Fruit fly (Drosophila melanogaster) whole organism, embryonic: ENCODE data around the gene Mdh1.

Experiments
- CG10147 ChIP-seq: fragments of 200-800 bp; sonication (Bioruptor generic); optimal IDR thresholded peaks from 2 replicates; lab custom pipeline; 2019; ENCODE audit warnings: missing biosample characterization, mild to moderate bottlenecking, missing genetic modification characterization, moderate library complexity
- CG10267 ChIP-seq: fragments of 200-800 bp; sonication (Bioruptor generic); optimal IDR thresholded peaks from 2 replicates; lab custom pipeline; 2018; ENCODE audit warnings: missing biosample characterization, mild to moderate bottlenecking, missing genetic modification characterization, moderate library complexity
- CG11696 ChIP-seq: fragments of 200-800 bp; sonication (Bioruptor generic); IDR thresholded peaks from 2 replicates; pipeline ENCODE4 v1.3.6; 2022; ENCODE audit warnings: missing biosample characterization, missing genetic modification characterization
- CG1233 ChIP-seq: fragments of 200-800 bp; sonication (Bioruptor generic); optimal IDR thresholded peaks from 4 replicates; lab custom pipeline; 2018; ENCODE audit warnings: missing biosample characterization, mild to moderate bottlenecking, missing genetic modification characterization
- CG12769 ChIP-seq: fragments of 200-800 bp; sonication (Bioruptor generic); optimal IDR thresholded peaks from 2 replicates; lab custom pipeline; 2019; ENCODE audit warnings: missing biosample characterization, mild to moderate bottlenecking, missing genetic modification characterization, moderate library complexity
- CG13123 ChIP-seq: fragments of 200-800 bp; sonication (Bioruptor generic); optimal IDR thresholded peaks from 2 replicates; lab custom pipeline; 2016; ENCODE audit warnings: missing biosample characterization, missing genetic modification characterization
- CG13296 ChIP-seq: fragments of 200-800 bp; sonication (Bioruptor generic); optimal IDR thresholded peaks from 3 replicates; lab custom pipeline; 2018; ENCODE audit warnings: missing biosample characterization, mild to moderate bottlenecking, missing genetic modification characterization
- CG14965 ChIP-seq: fragments of 200-800 bp; sonication (Bioruptor generic); optimal IDR thresholded peaks from 2 replicates; lab custom pipeline; 2016; ENCODE audit warnings: missing biosample characterization, missing genetic modification characterization, borderline replicate concordance
- CG15696 ChIP-seq: fragments of 200-800 bp; sonication (Bioruptor generic); optimal IDR thresholded peaks from 2 replicates; lab custom pipeline; 2019; ENCODE audit warnings: missing biosample characterization, mild to moderate bottlenecking, missing genetic modification characterization, moderate library complexity
- CG16813 ChIP-seq: fragments of 200-800 bp; sonication (Bioruptor generic); IDR thresholded peaks from 3 replicates; pipeline ENCODE4 v1.3.6; 2022; ENCODE audit warnings: missing biosample characterization, missing genetic modification characterization; ENCODE audit not compliant: partially characterized antibody
- CG17829 ChIP-seq: fragments of 200-800 bp; optimal IDR thresholded peaks from 2 replicates; lab custom pipeline; 2019; ENCODE audit warnings: missing biosample characterization, mild to moderate bottlenecking, missing genetic modification characterization, moderate library complexity
- CG18619 ChIP-seq: fragments of 200-800 bp; sonication (Bioruptor generic); optimal IDR thresholded peaks from 3 replicates; lab custom pipeline; 2017; ENCODE audit warnings: missing biosample characterization, mild to moderate bottlenecking, missing genetic modification characterization
- CG2120 ChIP-seq: fragments of 200-800 bp; sonication (Bioruptor generic); optimal IDR thresholded peaks from 3 replicates; lab custom pipeline; 2016; ENCODE audit warnings: missing biosample characterization, missing genetic modification characterization
- CG2678 ChIP-seq: fragments of 200-800 bp; sonication (Bioruptor generic); optimal IDR thresholded peaks from 3 replicates; lab custom pipeline; 2019; ENCODE audit warnings: missing biosample characterization, mild to moderate bottlenecking, missing genetic modification characterization, moderate library complexity
- CG31441 ChIP-seq: fragments of 200-800 bp; sonication (Bioruptor generic); IDR thresholded peaks from 2 replicates; pipeline ENCODE4 v1.3.6; 2022; ENCODE audit warnings: missing biosample characterization, missing genetic modification characterization
- CG34422 ChIP-seq: fragments of 200-800 bp; sonication (Bioruptor generic); IDR thresholded peaks from 3 replicates; pipeline ENCODE4 v1.3.6; 2022; ENCODE audit warnings: missing biosample characterization, missing genetic modification characterization
- CG5245 ChIP-seq: fragments of 200-800 bp; sonication (Bioruptor generic); optimal IDR thresholded peaks from 3 replicates; lab custom pipeline; 2016; ENCODE audit warnings: missing biosample characterization, missing genetic modification characterization
- CG8388 ChIP-seq: fragments of 200-800 bp; sonication (Bioruptor generic); optimal IDR thresholded peaks from 2 replicates; lab custom pipeline; 2019; ENCODE audit warnings: missing biosample characterization, mild to moderate bottlenecking, missing genetic modification characterization, moderate library complexity
- D ChIP-seq, 2 experiments: fragments of 200-800 bp in 1 of 2; fragments of >200 bp in 1 of 2; sonication (Bioruptor generic) in 1 of 2; optimal IDR thresholded peaks; 2 replicates in 1 of 2; 3 replicates in 1 of 2; lab custom pipeline; 2017; ENCODE audit warnings: mild to moderate bottlenecking in 1 of 2, missing biosample characterization in 1 of 2, missing genetic modification characterization in 1 of 2, missing genetic modification reagents in 1 of 2
- D19B ChIP-seq: fragments of 200-800 bp; sonication (Bioruptor generic); optimal IDR thresholded peaks from 2 replicates; lab custom pipeline; 2017; ENCODE audit warnings: missing biosample characterization, mild to moderate bottlenecking, missing genetic modification characterization
- E2f1 ChIP-seq: fragments of 200-800 bp; sonication (Bioruptor generic); IDR thresholded peaks from 2 replicates; pipeline ENCODE4 v1.3.6; 2022; ENCODE audit warnings: missing biosample characterization, missing genetic modification characterization
- Eip74EF ChIP-seq, 2 experiments: fragments of 200-800 bp in 1 of 2; fragments of >200 bp in 1 of 2; sonication (Bioruptor generic) in 1 of 2; optimal IDR thresholded peaks; 2 replicates each; lab custom pipeline; 2017 to 2019; ENCODE audit warnings: missing biosample characterization in 2 of 2, missing genetic modification characterization in 2 of 2, mild to moderate bottlenecking in 1 of 2, moderate library complexity in 1 of 2
- HmgD ChIP-seq: fragments of 200-800 bp; sonication (Bioruptor generic); optimal IDR thresholded peaks from 3 replicates; lab custom pipeline; 2016; ENCODE audit warnings: missing biosample characterization, missing genetic modification characterization
- Hr39 ChIP-seq: fragments of >200 bp; optimal IDR thresholded peaks from 2 replicates; lab custom pipeline; 2017
- Max ChIP-seq: fragments of 200-800 bp; sonication (Bioruptor generic); optimal IDR thresholded peaks from 2 replicates; lab custom pipeline; 2016; ENCODE audit warnings: missing biosample characterization, mild to moderate bottlenecking, missing genetic modification characterization
- Meics ChIP-seq: fragments of 200-800 bp; sonication (Bioruptor generic); optimal IDR thresholded peaks from 2 replicates; lab custom pipeline; 2017; ENCODE audit warnings: missing biosample characterization, mild to moderate bottlenecking, missing genetic modification characterization
- Nf-YC ChIP-seq: fragments of 200-800 bp; optimal IDR thresholded peaks from 3 replicates; lab custom pipeline; 2019; ENCODE audit warnings: missing biosample characterization, mild to moderate bottlenecking, missing genetic modification characterization, moderate library complexity
- NfI ChIP-seq: fragments of 200-800 bp; sonication (Bioruptor generic); optimal IDR thresholded peaks from 3 replicates; lab custom pipeline; 2018; ENCODE audit warnings: missing biosample characterization, mild to moderate bottlenecking, missing genetic modification characterization, moderate library complexity
- Trl ChIP-seq, 3 experiments: fragments of >200 bp in 2 of 3; fragments of 200-800 bp in 1 of 3; sonication (Bioruptor generic) in 1 of 3; optimal IDR thresholded peaks; 2 replicates in 1 of 3; 3 replicates in 2 of 3; lab custom pipeline; 2016 to 2017; ENCODE audit warnings: missing biosample characterization in 1 of 3, missing genetic modification characterization in 1 of 3
- Vsx1 ChIP-seq: fragments of 200-800 bp; sonication (Bioruptor generic); optimal IDR thresholded peaks from 2 replicates; lab custom pipeline; 2017; ENCODE audit warnings: missing biosample characterization, mild to moderate bottlenecking, missing genetic modification characterization, missing genetic modification reagents
- al ChIP-seq: fragments of 200-800 bp; sonication (Bioruptor generic); IDR thresholded peaks from 2 replicates; pipeline ENCODE4 v1.3.6; 2022; ENCODE audit warnings: missing biosample characterization, missing genetic modification characterization
- bsh ChIP-seq, 2 experiments: fragments of 200-800 bp; sonication (Bioruptor generic); optimal IDR thresholded peaks; 2 replicates each; lab custom pipeline; 2017 to 2018; ENCODE audit warnings: mild to moderate bottlenecking in 2 of 2, missing biosample characterization in 2 of 2, missing genetic modification characterization in 2 of 2, moderate library complexity in 1 of 2
- cato ChIP-seq: fragments of 200-800 bp; sonication (Bioruptor generic); optimal IDR thresholded peaks from 2 replicates; lab custom pipeline; 2016; ENCODE audit warnings: missing biosample characterization, missing genetic modification characterization, borderline replicate concordance
- ewg ChIP-seq: fragments of 200-800 bp; sonication (Bioruptor generic); optimal IDR thresholded peaks from 3 replicates; lab custom pipeline; 2017; ENCODE audit warnings: mild to moderate bottlenecking, missing biosample characterization, missing genetic modification reagents, missing genetic modification characterization
- fd3F ChIP-seq: fragments of 200-800 bp; sonication (Bioruptor generic); optimal IDR thresholded peaks from 2 replicates; lab custom pipeline; 2018; ENCODE audit warnings: missing biosample characterization, mild to moderate bottlenecking, missing genetic modification characterization, moderate library complexity
- fd64A ChIP-seq: fragments of 200-800 bp; sonication (Bioruptor generic); optimal IDR thresholded peaks from 3 replicates; lab custom pipeline; 2018; ENCODE audit warnings: missing biosample characterization, mild to moderate bottlenecking, missing genetic modification characterization
- grau ChIP-seq: fragments of 200-800 bp; optimal IDR thresholded peaks from 3 replicates; lab custom pipeline; 2019; ENCODE audit warnings: missing biosample characterization, mild to moderate bottlenecking, missing genetic modification characterization, moderate library complexity
- kah ChIP-seq: fragments of 200-800 bp; sonication (Bioruptor generic); optimal IDR thresholded peaks from 2 replicates; lab custom pipeline; 2018; ENCODE audit warnings: missing biosample characterization, mild to moderate bottlenecking, missing genetic modification characterization
- klu ChIP-seq: fragments of 200-800 bp; sonication (Bioruptor generic); IDR thresholded peaks from 2 replicates; pipeline ENCODE4 v1.3.6; 2022; ENCODE audit warnings: missing biosample characterization, missing genetic modification characterization
- nmo ChIP-seq: fragments of 200-800 bp; sonication (Bioruptor generic); optimal IDR thresholded peaks from 2 replicates; lab custom pipeline; 2018; ENCODE audit warnings: missing biosample characterization, mild to moderate bottlenecking, missing genetic modification characterization, moderate library complexity
- peb ChIP-seq: fragments of 200-800 bp; sonication (Bioruptor generic); IDR thresholded peaks from 2 replicates; pipeline ENCODE4 v1.3.6; 2022; ENCODE audit warnings: missing biosample characterization, missing genetic modification characterization
- pho ChIP-seq: fragments of 200-800 bp; sonication (Bioruptor generic); optimal IDR thresholded peaks from 2 replicates; lab custom pipeline; 2016; ENCODE audit warnings: missing biosample characterization, missing genetic modification characterization
- pnt ChIP-seq: fragments of 200-800 bp; sonication (Bioruptor generic); optimal IDR thresholded peaks from 3 replicates; lab custom pipeline; 2016; ENCODE audit warnings: missing biosample characterization, missing genetic modification characterization
- sc ChIP-seq, 3 experiments: fragments of >200 bp in 2 of 3; fragments of 200-800 bp in 1 of 3; sonication (Bioruptor generic) in 1 of 3; optimal IDR thresholded peaks; 2 replicates in 2 of 3; 3 replicates in 1 of 3; lab custom pipeline; 2017; ENCODE audit warnings: mild to moderate bottlenecking in 1 of 3, missing biosample characterization in 1 of 3, missing genetic modification characterization in 1 of 3, missing genetic modification reagents in 1 of 3
- trem ChIP-seq: fragments of 200-800 bp; optimal IDR thresholded peaks from 3 replicates; lab custom pipeline; 2019; ENCODE audit warnings: missing biosample characterization, mild to moderate bottlenecking, missing genetic modification characterization, moderate library complexity
- wor ChIP-seq: fragments of 200-800 bp; sonication (Bioruptor generic); IDR thresholded peaks from 2 replicates; pipeline ENCODE4 v1.3.6; 2022; ENCODE audit warnings: missing biosample characterization, missing genetic modification characterization
- zfh1 ChIP-seq: fragments of 200-800 bp; sonication (Bioruptor generic); IDR thresholded peaks from 3 replicates; pipeline ENCODE4 v1.3.6; 2022; ENCODE audit warnings: missing biosample characterization, missing genetic modification characterization

Gene Mdh1

dm6 chr2L:10442048-10442790 is 46.1 kb upstream of the Mdh1 start, which contains the start of gene loh (continued):
- TF ChIP-seq CG15696 (peak; percentile 10), Hr39 (lab: Kevin White, UChicago) (no peak), CG10147 (GFP tag; lab: Kevin White, UChicago) (peak; percentile 47), Vsx1 (GFP tag; lab: Kevin White, UChicago) (peak; percentile 38), CG1233 (GFP tag; lab: Kevin White, UChicago) (peak; percentile 61), Eip74EF (GFP tag; optimal IDR thresholded peaks at IDR 0.05; lab: Kevin White, UChicago) (peak in 1 of 2 experiments; percentile 67), klu (GFP tag; lab: Robert Waterston, UW) (no peak), al (GFP tag; lab: Robert Waterston, UW) (no peak), bsh (GFP tag; optimal IDR thresholded peaks at IDR 0.05; lab: Kevin White, UChicago) (peak in 1 of 2 experiments; percentile 63), nmo (GFP tag; lab: Kevin White, UChicago) (peak; percentile 81), pho (GFP tag; lab: Kevin White, UChicago) (no peak), CG2678 (tag; lab: Kevin White, UChicago) (no peak), Meics (GFP tag; lab: Kevin White, UChicago) (no peak), CG34422 (GFP tag; lab: Robert Waterston, UW) (no peak), CG31441 (peak; percentile 79), ewg (peak; percentile 50), CG2120 (GFP tag; lab: Kevin White, UChicago) (peak; percentile 6), Trl (optimal IDR thresholded peaks at IDR 0.05; lab: Kevin White, UChicago) (no peak), Trl (GFP tag; optimal IDR thresholded peaks at IDR 0.05; lab: Kevin White, UChicago) (no peak), CG10267 (tag; lab: Kevin White, UChicago) (peak; percentile 64), wor (GFP tag; lab: Robert Waterston, UW) (no peak), D19B (GFP tag; lab: Kevin White, UChicago) (peak; percentile 36), CG17829 (tag; lab: Kevin White, UChicago) (peak; percentile 65), E2f1 (GFP tag; lab: Robert Waterston, UW) (peak; percentile 17; the same call in 1 of the 2 replicates), fd64A (GFP tag; lab: Kevin White, UChicago) (no peak), Nf-YC (tag; lab: Kevin White, UChicago) (peak; percentile 52), CG18619 (GFP tag; lab: Kevin White, UChicago) (peak; percentile 41), trem (tag; lab: Kevin White, UChicago) (peak; percentile 24), sc (optimal IDR thresholded peaks at IDR 0.05; lab: Kevin White, UChicago) (no peak), sc (GFP tag; optimal IDR thresholded peaks at IDR 0.05; lab: Kevin White, UChicago) (peak; percentile 44), NfI (peak; percentile 1), CG14965 (GFP tag; lab: Kevin White, UChicago) (no peak), grau (peak; percentile 72), CG13123 (GFP tag; lab: Kevin White, UChicago) (no peak), HmgD (GFP tag; lab: Kevin White, UChicago) (no peak), pnt (GFP tag; lab: Kevin White, UChicago) (no peak), CG13296 (GFP tag; lab: Kevin White, UChicago) (peak; percentile 9), CG16813 (GFP tag; lab: Robert Waterston, UW) (no peak), CG5245 (GFP tag; lab: Kevin White, UChicago) (no peak), cato (GFP tag; lab: Kevin White, UChicago) (peak; percentile 21), kah (GFP tag; lab: Kevin White, UChicago) (peak; percentile 35), CG8388 (GFP tag; lab: Kevin White, UChicago) (peak; percentile 51), fd3F (GFP tag; lab: Kevin White, UChicago) (peak; percentile 24), zfh1 (0 out of 3 replicates have a peak, but pooled peaks have one; percentile 40), peb (GFP tag; lab: Robert Waterston, UW) (0 out of 2 replicates have a peak, but pooled peaks have one; percentile 23), CG12769 (peak; percentile 24), Max (peak; percentile 45), CG11696 (GFP tag; lab: Robert Waterston, UW) (peak; percentile 75), D (optimal IDR thresholded peaks at IDR 0.05; lab: Kevin White, UChicago) (no peak), D (GFP tag; optimal IDR thresholded peaks at IDR 0.05; lab: Kevin White, UChicago) (peak; percentile 74)
